Fruit fly (Drosophila melanogaster) whole organism, wandering third instar larva: Measurements from ENCODE around the gene CG3306.

Experiments
- Abd-B ChIP-seq: fragments of >200 bp; optimal IDR thresholded peaks from 2 replicates; lab custom pipeline; 2017; ENCODE audit warnings: missing biosample characterization, missing genetic modification characterization
- CG9705 ChIP-seq: fragments of 200-800 bp; sonication (Bioruptor generic); optimal IDR thresholded peaks from 2 replicates; lab custom pipeline; 2018; ENCODE audit warnings: missing biosample characterization, mild to moderate bottlenecking, missing genetic modification characterization
- Sp1 ChIP-seq: fragments of 200-800 bp; sonication (Bioruptor generic); optimal IDR thresholded peaks from 3 replicates; lab custom pipeline; 2019; ENCODE audit warnings: missing biosample characterization, mild to moderate bottlenecking, missing genetic modification characterization, moderate library complexity
- pan ChIP-seq: fragments of >200 bp; optimal IDR thresholded peaks from 2 replicates; lab custom pipeline; 2017
- tai ChIP-seq: sonication (Bioruptor generic); optimal IDR thresholded peaks from 2 replicates; lab custom pipeline; 2016; ENCODE audit warnings: missing biosample characterization, missing genetic modification characterization
- woc ChIP-seq: sonication (Bioruptor generic); optimal IDR thresholded peaks from 2 replicates; lab custom pipeline; 2016; ENCODE audit warnings: missing biosample characterization, mild to moderate bottlenecking, missing genetic modification characterization

- TF ChIP-seq woc (no peak), CG9705 (no peak), Sp1 (GFP tag; lab: Kevin White, UChicago) (no peak), pan (lab: Kevin White, UChicago) (no peak), tai (GFP tag; lab: Kevin White, UChicago) (no peak), Abd-B (GFP tag; lab: Kevin White, UChicago) (no peak)
Measured at dm6 chr3L:9559040-9559439, 42.3 kb upstream of the CG3306 start.
